Worm (Caenorhabditis elegans): Measurements from ENCODE around the gene hpx-2.

- TF ChIP-seq ztf-29 (GFP tag; IDR thresholded peaks at IDR 0.05) (no peak), flt-1 (GFP tag; IDR thresholded peaks at IDR 0.05) (no peak), tab-1 (GFP tag; IDR thresholded peaks at IDR 0.05) (no peak), ref-1 (GFP tag; conservative IDR thresholded peaks at IDR 0.05) (no peak), T22C8.4 (GFP tag; IDR thresholded peaks at IDR 0.05) (no peak), klf-2 (GFP tag; conservative IDR thresholded peaks at IDR 0.05) (no peak)
Measured at ce11 chrV:13857132-13857531, 6.9 kb downstream of the hpx-2 start, which contains the start of gene srx-136.
